Worm (Caenorhabditis elegans) whole organism, young adult: Measurements from ENCODE around the gene C36A4.10.

Experiments
- B0019.2 ChIP-seq: fragments of 200-800 bp; sonication (Bioruptor generic); conservative IDR thresholded peaks from 2 replicates; pipeline ENCODE4 v1.3.6; 2022; ENCODE audit warnings: missing genetic modification reagents, missing genetic modification characterization, missing compliant biosample characterization
- B0035.1 ChIP-seq: sonication (generic microtip); optimal IDR thresholded peaks from 2 replicates; lab custom pipeline; 2016; ENCODE audit warnings: missing genetic modification characterization, mild to moderate bottlenecking, missing compliant biosample characterization, missing genotype, missing genetic modification reagents
- B0261.1 ChIP-seq: sonication (generic microtip); optimal IDR thresholded peaks from 2 replicates; lab custom pipeline; 2016; ENCODE audit warnings: mild to moderate bottlenecking, missing genetic modification characterization, moderate library complexity, missing compliant biosample characterization
- C06A6.2 ChIP-seq: fragments of 200-800 bp; sonication (Bioruptor generic); conservative IDR thresholded peaks from 2 replicates; pipeline ENCODE4 v1.3.6; 2022; ENCODE audit warnings: missing genetic modification characterization, missing compliant biosample characterization
- D2030.7 ChIP-seq: fragments of 200-800 bp; sonication (Bioruptor generic); IDR thresholded peaks from 2 replicates; pipeline ENCODE4 v1.3.6; 2022; ENCODE audit warnings: missing genetic modification reagents, missing genetic modification characterization, missing compliant biosample characterization
- F37B4.10 ChIP-seq: fragments of 200-800 bp; sonication (Bioruptor generic); IDR thresholded peaks from 2 replicates; pipeline ENCODE4 v1.3.6; 2022; ENCODE audit warnings: missing genetic modification characterization, missing compliant biosample characterization
- F55B11.4 ChIP-seq: sonication (generic microtip); optimal IDR thresholded peaks from 2 replicates; lab custom pipeline; 2016; ENCODE audit warnings: missing compliant biosample characterization, missing genetic modification characterization, borderline replicate concordance; ENCODE audit not compliant: insufficient read depth
- K11D2.4 ChIP-seq: fragments of 200-800 bp; sonication (Bioruptor generic); IDR thresholded peaks from 2 replicates; pipeline ENCODE4 v1.3.6; 2022; ENCODE audit warnings: missing genetic modification reagents, missing genetic modification characterization, missing compliant biosample characterization
- Y79H2A.3 ChIP-seq: fragments of 200-800 bp; sonication (Bioruptor generic); conservative IDR thresholded peaks from 2 replicates; pipeline ENCODE4 v1.3.6; 2022; ENCODE audit warnings: missing genetic modification reagents, missing genetic modification characterization, missing compliant biosample characterization
- ZK185.1 ChIP-seq: sonication (generic microtip); optimal IDR thresholded peaks from 2 replicates; lab custom pipeline; 2016; ENCODE audit warnings: mild to moderate bottlenecking, missing genetic modification characterization, missing compliant biosample characterization; ENCODE audit not compliant: poor library complexity, severe bottlenecking
- ama-1 ChIP-seq, 3 experiments: fragments of 150-350 bp in 1 of 3; sonication (generic microtip) in 2 of 3; optimal IDR thresholded peaks; 2 replicates each; lab custom pipeline; 2014 to 2018; ENCODE audit warnings: missing biosample characterization in 2 of 3, missing genetic modification characterization in 2 of 3, missing genetic modification reagents in 2 of 3
- aptf-2 ChIP-seq: fragments of 200-800 bp; sonication (Bioruptor generic); conservative IDR thresholded peaks from 2 replicates; pipeline ENCODE4 v1.3.6; 2022; ENCODE audit warnings: missing genetic modification reagents, missing genetic modification characterization, missing compliant biosample characterization
- atf-7 ChIP-seq: sonication (generic microtip); optimal IDR thresholded peaks from 2 replicates; lab custom pipeline; 2017; ENCODE audit warnings: mild to moderate bottlenecking, missing genetic modification characterization, missing compliant biosample characterization
- athp-1 ChIP-seq: sonication (generic microtip); optimal IDR thresholded peaks from 2 replicates; lab custom pipeline; 2017; ENCODE audit warnings: mild to moderate bottlenecking, missing genetic modification characterization, missing compliant biosample characterization
- attf-3 ChIP-seq: fragments of 200-800 bp; sonication (Bioruptor generic); conservative IDR thresholded peaks from 2 replicates; pipeline ENCODE4 v1.3.6; 2022; ENCODE audit warnings: missing genetic modification reagents, missing genetic modification characterization, missing compliant biosample characterization
- attf-5 ChIP-seq: fragments of 200-800 bp; sonication (Bioruptor generic); optimal IDR thresholded peaks from 2 replicates; lab custom pipeline; 2018; ENCODE audit warnings: mild to moderate bottlenecking, missing genetic modification characterization, missing compliant biosample characterization
- cebp-1 ChIP-seq, 2 experiments: fragments of 200-800 bp in 1 of 2; sonication (Bioruptor generic) in 1 of 2; sonication (generic microtip) in 1 of 2; IDR thresholded peaks in 1 of 2; optimal IDR thresholded peaks in 1 of 2; 2 replicates each; pipeline versions ENCODE4 v1.3.6 to Lab custom; 2017 to 2022; ENCODE audit warnings: missing compliant biosample characterization in 2 of 2, missing genetic modification characterization in 2 of 2, mild to moderate bottlenecking in 1 of 2, missing genetic modification reagents in 1 of 2, moderate library complexity in 1 of 2
- cebp-2 ChIP-seq: fragments of 200-800 bp; sonication (Bioruptor generic); IDR thresholded peaks from 2 replicates; pipeline ENCODE4 v1.3.6; 2022; ENCODE audit warnings: missing genetic modification characterization, missing compliant biosample characterization
- ceh-27 ChIP-seq: fragments of 200-800 bp; sonication (Bioruptor generic); optimal IDR thresholded peaks from 2 replicates; lab custom pipeline; 2018; ENCODE audit warnings: mild to moderate bottlenecking, missing genetic modification characterization, moderate library complexity, missing compliant biosample characterization
- ceh-79 ChIP-seq: sonication (generic microtip); optimal IDR thresholded peaks from 2 replicates; lab custom pipeline; 2017; ENCODE audit warnings: mild to moderate bottlenecking, missing genetic modification characterization, missing compliant biosample characterization
- ceh-91 ChIP-seq: fragments of 200-800 bp; sonication (Bioruptor generic); IDR thresholded peaks from 2 replicates; pipeline ENCODE4 v1.3.6; 2022; ENCODE audit warnings: missing genetic modification reagents, missing genetic modification characterization, missing compliant biosample characterization
- chd-7 ChIP-seq: sonication (generic microtip); optimal IDR thresholded peaks from 2 replicates; lab custom pipeline; 2016; ENCODE audit warnings: mild to moderate bottlenecking, missing genetic modification characterization, moderate library complexity, missing compliant biosample characterization
- die-1 ChIP-seq: sonication (generic microtip); optimal IDR thresholded peaks from 2 replicates; lab custom pipeline; 2016; ENCODE audit warnings: missing genotype, mild to moderate bottlenecking, missing genetic modification characterization, missing compliant biosample characterization
- dpff-1 ChIP-seq: sonication (generic microtip); optimal IDR thresholded peaks from 2 replicates; lab custom pipeline; 2017; ENCODE audit warnings: mild to moderate bottlenecking, missing genetic modification characterization, missing compliant biosample characterization
- ekl-4 ChIP-seq: fragments of 200-800 bp; sonication (Bioruptor generic); IDR thresholded peaks from 2 replicates; pipeline ENCODE4 v1.3.6; 2022; ENCODE audit warnings: missing genetic modification reagents, missing genetic modification characterization, missing compliant biosample characterization
- gei-17 ChIP-seq: fragments of 200-800 bp; sonication (Bioruptor generic); optimal IDR thresholded peaks from 2 replicates; lab custom pipeline; 2018; ENCODE audit warnings: mild to moderate bottlenecking, missing genetic modification characterization, missing compliant biosample characterization
- hmg-1.2 ChIP-seq: fragments of 200-800 bp; sonication (Bioruptor generic); IDR thresholded peaks from 2 replicates; pipeline ENCODE4 v1.3.6; 2022; ENCODE audit warnings: missing genetic modification reagents, missing genetic modification characterization, missing compliant biosample characterization
- hmg-20 ChIP-seq: fragments of 200-800 bp; sonication (Bioruptor generic); IDR thresholded peaks from 2 replicates; pipeline ENCODE4 v1.3.6; 2022; ENCODE audit warnings: missing genetic modification reagents, missing genetic modification characterization, missing compliant biosample characterization
- lag-1 ChIP-seq: fragments of 200-800 bp; sonication (Bioruptor generic); IDR thresholded peaks from 2 replicates; pipeline ENCODE4 v1.3.6; 2022; ENCODE audit warnings: missing genetic modification reagents, missing genetic modification characterization, missing compliant biosample characterization
- lin-54 ChIP-seq: fragments of 200-800 bp; sonication (Bioruptor generic); optimal IDR thresholded peaks from 2 replicates; lab custom pipeline; 2018; ENCODE audit warnings: mild to moderate bottlenecking, missing genetic modification characterization, missing compliant biosample characterization
- lir-1 ChIP-seq: fragments of 200-800 bp; sonication (Bioruptor generic); conservative IDR thresholded peaks from 2 replicates; pipeline ENCODE4 v1.3.6; 2022; ENCODE audit warnings: missing genetic modification reagents, missing genetic modification characterization, missing compliant biosample characterization
- lsl-1 ChIP-seq: fragments of 200-800 bp; sonication (Bioruptor generic); optimal IDR thresholded peaks from 2 replicates; lab custom pipeline; 2018; ENCODE audit warnings: mild to moderate bottlenecking, missing genetic modification characterization, moderate library complexity, missing compliant biosample characterization
- madf-10 ChIP-seq: sonication (generic microtip); optimal IDR thresholded peaks from 2 replicates; lab custom pipeline; 2016; ENCODE audit warnings: mild to moderate bottlenecking, missing genetic modification characterization, missing compliant biosample characterization
- mcd-1 ChIP-seq: fragments of 200-800 bp; sonication (Bioruptor generic); IDR thresholded peaks from 2 replicates; pipeline ENCODE4 v1.3.6; 2022; ENCODE audit warnings: missing genetic modification reagents, missing genetic modification characterization, missing compliant biosample characterization
- mel-28 ChIP-seq: sonication (generic microtip); optimal IDR thresholded peaks from 2 replicates; lab custom pipeline; 2016; ENCODE audit warnings: borderline replicate concordance, mild to moderate bottlenecking, missing genetic modification characterization, missing compliant biosample characterization
- mxl-1 ChIP-seq: sonication (generic microtip); optimal IDR thresholded peaks from 2 replicates; lab custom pipeline; 2016; ENCODE audit warnings: missing genetic modification characterization, missing compliant biosample characterization
- nfya-2 ChIP-seq: fragments of 200-800 bp; sonication (Bioruptor generic); IDR thresholded peaks from 2 replicates; pipeline ENCODE4 v1.3.6; 2022; ENCODE audit warnings: missing genetic modification reagents, missing genetic modification characterization, missing compliant biosample characterization
- nhr-179 ChIP-seq: sonication (generic microtip); optimal IDR thresholded peaks from 2 replicates; lab custom pipeline; 2016; ENCODE audit warnings: mild to moderate bottlenecking, missing genetic modification characterization, missing compliant biosample characterization
- nhr-90 ChIP-seq: sonication (generic microtip); optimal IDR thresholded peaks from 2 replicates; lab custom pipeline; 2016; ENCODE audit warnings: missing genotype, mild to moderate bottlenecking, missing genetic modification characterization, missing compliant biosample characterization
- pbrm-1 ChIP-seq: fragments of 200-800 bp; sonication (Bioruptor generic); IDR thresholded peaks from 2 replicates; pipeline ENCODE4 v1.3.6; 2022; ENCODE audit warnings: missing genetic modification reagents, missing genetic modification characterization, missing compliant biosample characterization
- pha-4 ChIP-seq: fragments of 150-350 bp; sonication (generic microtip); optimal IDR thresholded peaks from 2 replicates; lab custom pipeline; 2014; ENCODE audit warnings: missing biosample characterization, missing genetic modification reagents, missing genetic modification characterization
- rec-8 ChIP-seq, 2 experiments: sonication (generic microtip); optimal IDR thresholded peaks; 2 replicates each; lab custom pipeline; 2016; ENCODE audit warnings: mild to moderate bottlenecking in 2 of 2, missing genetic modification characterization in 2 of 2, missing genetic modification reagents in 2 of 2, missing genotype in 2 of 2, missing biosample characterization in 1 of 2, missing compliant biosample characterization in 1 of 2, moderate library complexity in 1 of 2
- snpc-3.4 ChIP-seq: sonication (generic microtip); optimal IDR thresholded peaks from 2 replicates; lab custom pipeline; 2017; ENCODE audit warnings: missing genetic modification characterization, mild to moderate bottlenecking, missing compliant biosample characterization, antibody characterized with exemption, moderate library complexity, missing genotype, missing genetic modification reagents
- unc-130 ChIP-seq: sonication (generic microtip); optimal IDR thresholded peaks from 2 replicates; lab custom pipeline; 2016; ENCODE audit warnings: missing genetic modification reagents, missing genetic modification characterization, missing compliant biosample characterization
- unc-62 ChIP-seq: fragments of 150-350 bp; optimal IDR thresholded peaks from 2 replicates; lab custom pipeline; 2014; ENCODE audit warnings: missing biosample characterization, missing genetic modification reagents, missing genetic modification characterization
- zfh-2 ChIP-seq: fragments of 200-800 bp; sonication (Bioruptor generic); conservative IDR thresholded peaks from 2 replicates; pipeline ENCODE4 v1.3.6; 2022; ENCODE audit warnings: missing genetic modification reagents, missing genetic modification characterization, missing compliant biosample characterization
- ztf-26 ChIP-seq: sonication (generic microtip); optimal IDR thresholded peaks from 2 replicates; lab custom pipeline; 2017; ENCODE audit warnings: missing genetic modification characterization, missing compliant biosample characterization

Gene C36A4.10

ce11 chrIII:3801379-3801894, 29.8 kb downstream of the C36A4.10 start (continued):
- no peak for TF ChIP-seq lsl-1 (GFP tag; lab: Kevin White, UChicago)
- TF ChIP-seq ceh-79 (tag; lab: Kevin White, UChicago) = no peak
- no peak for TF ChIP-seq cebp-2 (GFP tag; lab: Robert Waterston, UW)
- no peak for TF ChIP-seq mel-28 (tag; lab: Kevin White, UChicago)
- TF ChIP-seq gei-17 (GFP tag; lab: Kevin White, UChicago) = peak; percentile 72
- TF ChIP-seq lir-1 = no peak; the same call in 1 of the 2 replicates
- TF ChIP-seq chd-7 (tag; lab: Kevin White, UChicago) = peak; percentile 90
- no peak for TF ChIP-seq F55B11.4 (tag; lab: Kevin White, UChicago)
- peak; percentile 89 for TF ChIP-seq attf-5 (GFP tag; lab: Kevin White, UChicago)
- peak; percentile 82 for TF ChIP-seq athp-1 (tag; lab: Kevin White, UChicago)
- TF ChIP-seq F37B4.10 (GFP tag; lab: Robert Waterston, UW) = no peak
- peak; percentile 93 for TF ChIP-seq ceh-27 (GFP tag; lab: Kevin White, UChicago)
- no peak for TF ChIP-seq attf-3
- TF ChIP-seq lin-54 (GFP tag; lab: Kevin White, UChicago) = peak; percentile 77
- TF ChIP-seq hmg-1.2 (GFP tag; lab: Robert Waterston, UW) = peak; percentile 93
- TF ChIP-seq zfh-2 (GFP tag; lab: Robert Waterston, UW) = peak; percentile 96
- no peak for TF ChIP-seq lag-1 (GFP tag; lab: Robert Waterston, UW)
- TF ChIP-seq C06A6.2 (GFP tag; lab: Robert Waterston, UW) = peak; percentile 86
- peak; percentile 30 for TF ChIP-seq nhr-90 (tag; lab: Kevin White, UChicago)
- TF ChIP-seq madf-10 (tag; lab: Kevin White, UChicago) = peak; percentile 86
- peak; percentile 82 for TF ChIP-seq pha-4 (tag; lab: Kevin White, UChicago)
- TF ChIP-seq pbrm-1 (GFP tag; lab: Robert Waterston, UW) = peak; percentile 84
- no peak for TF ChIP-seq nfya-2
- TF ChIP-seq aptf-2 (GFP tag; lab: Robert Waterston, UW) = no peak
- TF ChIP-seq B0035.1 = peak; percentile 77
- peak; percentile 91 for TF ChIP-seq ekl-4 (GFP tag; lab: Robert Waterston, UW)
- TF ChIP-seq unc-62 = peak; percentile 83
- no peak for TF ChIP-seq Y79H2A.3 (GFP tag; lab: Robert Waterston, UW)
- TF ChIP-seq snpc-3.4 (tag; lab: Kevin White, UChicago) = no peak
- TF ChIP-seq dpff-1 (tag; lab: Kevin White, UChicago) = peak; percentile 53
- peak; percentile 88 for TF ChIP-seq ZK185.1 (tag; lab: Kevin White, UChicago)
- TF ChIP-seq ama-1 (optimal IDR thresholded peaks at IDR 0.05; lab: Kevin White, UChicago) = peak; percentile 73
- no peak for TF ChIP-seq ama-1 (GFP tag; optimal IDR thresholded peaks at IDR 0.05; lab: Kevin White, UChicago)
- peak in 1 of 2 experiments; percentile 5 for TF ChIP-seq rec-8 (tag; optimal IDR thresholded peaks at IDR 0.05; lab: Kevin White, UChicago)
- peak; percentile 78 for TF ChIP-seq mcd-1 (GFP tag; lab: Robert Waterston, UW)
- no peak for TF ChIP-seq ceh-91
- peak; percentile 84 for TF ChIP-seq atf-7 (tag; lab: Kevin White, UChicago)
- TF ChIP-seq unc-130 = peak; percentile 2
- TF ChIP-seq hmg-20 (GFP tag; lab: Robert Waterston, UW) = no peak
- TF ChIP-seq B0261.1 (tag; lab: Kevin White, UChicago) = no peak
- no peak for TF ChIP-seq B0019.2 (GFP tag; lab: Robert Waterston, UW)
- TF ChIP-seq cebp-1 (GFP tag; IDR thresholded peaks at IDR 0.05; lab: Robert Waterston, UW) = no peak
- peak; percentile 93 for TF ChIP-seq cebp-1 (tag; optimal IDR thresholded peaks at IDR 0.05; lab: Kevin White, UChicago)
- TF ChIP-seq ztf-26 (tag; lab: Kevin White, UChicago) = peak; percentile 94
- TF ChIP-seq mxl-1 (tag; lab: Kevin White, UChicago) = no peak
- peak; percentile 64 for TF ChIP-seq die-1 (tag; lab: Kevin White, UChicago)
- peak; percentile 89 for TF ChIP-seq K11D2.4 (GFP tag; lab: Robert Waterston, UW)
- TF ChIP-seq D2030.7 (GFP tag; lab: Robert Waterston, UW) = no peak
- TF ChIP-seq nhr-179 = no peak
